Worm (Caenorhabditis elegans): ENCODE measurements around the gene ttbk-3.

DNA sequence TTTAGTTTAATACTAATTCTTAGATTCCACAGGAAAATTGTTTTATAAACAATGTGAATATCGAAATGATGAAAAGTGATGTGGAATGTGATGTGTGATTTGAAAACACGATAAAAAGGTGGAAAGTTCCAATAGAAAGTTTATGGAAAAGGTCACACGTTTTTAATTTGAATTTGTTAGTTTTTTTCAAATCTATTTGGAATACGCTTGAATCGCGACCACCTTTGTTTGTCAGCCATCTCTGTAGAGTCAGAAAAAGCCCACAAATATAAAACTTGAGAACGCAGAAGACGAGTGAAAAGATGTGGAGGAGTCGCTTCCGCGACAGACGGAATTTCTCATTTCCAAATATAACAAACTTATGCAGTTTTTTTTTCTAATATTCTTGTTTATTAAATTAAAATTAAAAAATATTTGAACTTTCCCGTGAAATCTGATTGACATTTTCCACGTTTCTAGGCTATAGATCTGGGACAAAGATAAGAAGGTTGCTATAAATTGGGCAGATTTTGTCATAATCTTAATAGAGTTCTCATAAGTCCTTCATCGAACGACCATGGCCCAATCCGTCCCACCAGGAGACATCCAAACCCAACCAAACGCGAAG, 48.7 kb downstream of the ttbk-3 start, which contains the start of the genes kin-24 and msp-56:
- TF ChIP-seq ama-1 (optimal IDR thresholded peaks at IDR 0.05) (no peak), hlh-6 (tag; optimal IDR thresholded peaks at IDR 0.05) (no peak), fkh-10 (GFP tag; optimal IDR thresholded peaks at IDR 0.05) (no peak), ceh-19 (GFP tag; optimal IDR thresholded peaks at IDR 0.05) (no peak), ceh-22 (tag; optimal IDR thresholded peaks at IDR 0.05) (no peak), ref-2 (tag; optimal IDR thresholded peaks at IDR 0.05) (no peak), sdc-2 (tag; optimal IDR thresholded peaks at IDR 0.05) (no peak), unc-55 (GFP tag; optimal IDR thresholded peaks at IDR 0.05) (no peak), Y22D7AL.16 (tag; optimal IDR thresholded peaks at IDR 0.05) (no peak)
